Worm (Caenorhabditis elegans) whole organism, L2 larva: ENCODE data around the gene avr-15.

Experiments
- C34F6.9 ChIP-seq: fragments of 150-350 bp; optimal IDR thresholded peaks from 2 replicates; lab custom pipeline; 2014; ENCODE audit warnings: missing biosample characterization, missing genetic modification characterization
- F13H6.1 ChIP-seq: sonication (generic microtip); optimal IDR thresholded peaks from 2 replicates; lab custom pipeline; 2016; ENCODE audit warnings: missing genetic modification characterization, missing compliant biosample characterization
- R02D3.7 ChIP-seq: fragments of 150-350 bp; optimal IDR thresholded peaks from 2 replicates; lab custom pipeline; 2014; ENCODE audit warnings: missing biosample characterization, missing genetic modification characterization
- Y55F3AM.14 ChIP-seq: fragments of 200-800 bp; sonication (Bioruptor generic); optimal IDR thresholded peaks from 2 replicates; lab custom pipeline; 2018; ENCODE audit warnings: mild to moderate bottlenecking, missing genetic modification characterization, missing compliant biosample characterization
- ceh-82 ChIP-seq: fragments of 150-350 bp; optimal IDR thresholded peaks from 2 replicates; lab custom pipeline; 2014; ENCODE audit warnings: missing biosample characterization, missing genetic modification characterization
- elt-3 ChIP-seq: sonication (generic microtip); optimal IDR thresholded peaks from 2 replicates; lab custom pipeline; 2017; ENCODE audit warnings: missing biosample characterization, missing genetic modification characterization
- fos-1 ChIP-seq: fragments of 150-350 bp; optimal IDR thresholded peaks from 2 replicates; lab custom pipeline; 2014; ENCODE audit warnings: missing biosample characterization, missing genetic modification characterization
- lin-13 ChIP-seq: fragments of 150-350 bp; optimal IDR thresholded peaks from 2 replicates; lab custom pipeline; 2014; ENCODE audit warnings: missing biosample characterization, missing genetic modification reagents, missing genetic modification characterization
- lin-39 ChIP-seq: fragments of 150-350 bp; optimal IDR thresholded peaks from 2 replicates; lab custom pipeline; 2014; ENCODE audit warnings: missing biosample characterization, missing genetic modification reagents, missing genetic modification characterization
- lsy-2 ChIP-seq, 2 experiments: fragments of 150-350 bp in 1 of 2; sonication (generic microtip) in 1 of 2; optimal IDR thresholded peaks; 2 replicates each; lab custom pipeline; 2014 to 2017; ENCODE audit warnings: missing biosample characterization in 2 of 2, missing genetic modification characterization in 2 of 2
- mab-5 ChIP-seq: fragments of 150-350 bp; optimal IDR thresholded peaks from 2 replicates; lab custom pipeline; 2014; ENCODE audit warnings: missing biosample characterization, missing genetic modification characterization
- mdl-1 ChIP-seq, 2 experiments: fragments of 150-350 bp in 1 of 2; sonication (generic microtip) in 1 of 2; optimal IDR thresholded peaks; 2 replicates each; lab custom pipeline; 2017; ENCODE audit warnings: missing biosample characterization in 2 of 2, missing genetic modification characterization in 2 of 2
- nhr-11 ChIP-seq: fragments of 150-350 bp; optimal IDR thresholded peaks from 2 replicates; lab custom pipeline; 2014; ENCODE audit warnings: missing biosample characterization, missing genetic modification characterization
- nhr-129 ChIP-seq: fragments of 150-350 bp; optimal IDR thresholded peaks from 2 replicates; lab custom pipeline; 2014; ENCODE audit warnings: missing biosample characterization, missing genetic modification characterization
- nhr-21 ChIP-seq: fragments of 150-350 bp; optimal IDR thresholded peaks from 2 replicates; lab custom pipeline; 2014; ENCODE audit warnings: missing biosample characterization, missing genetic modification characterization
- nhr-23 ChIP-seq: fragments of 150-350 bp; optimal IDR thresholded peaks from 2 replicates; lab custom pipeline; 2014; ENCODE audit warnings: missing biosample characterization, missing genetic modification reagents, missing genetic modification characterization
- nhr-25 ChIP-seq: fragments of 150-350 bp; sonication (generic microtip); optimal IDR thresholded peaks from 3 replicates; lab custom pipeline; 2014; ENCODE audit warnings: missing biosample characterization, missing genetic modification characterization
- nhr-6 ChIP-seq: fragments of 150-350 bp; optimal IDR thresholded peaks from 2 replicates; lab custom pipeline; 2014; ENCODE audit warnings: missing biosample characterization, missing genetic modification characterization
- nhr-77 ChIP-seq: fragments of 150-350 bp; optimal IDR thresholded peaks from 2 replicates; lab custom pipeline; 2014; ENCODE audit warnings: missing biosample characterization, missing genetic modification characterization
- peb-1 ChIP-seq: fragments of 150-350 bp; optimal IDR thresholded peaks from 2 replicates; lab custom pipeline; 2014; ENCODE audit warnings: missing biosample characterization, missing genetic modification characterization
- sem-4 ChIP-seq: fragments of 150-350 bp; optimal IDR thresholded peaks from 2 replicates; lab custom pipeline; 2014; ENCODE audit warnings: missing biosample characterization, missing genetic modification reagents, missing genetic modification characterization
- skn-1 ChIP-seq: sonication (generic microtip); optimal IDR thresholded peaks from 2 replicates; lab custom pipeline; 2017; ENCODE audit warnings: missing biosample characterization, missing genetic modification characterization
- unc-39 ChIP-seq: fragments of 150-350 bp; optimal IDR thresholded peaks from 2 replicates; lab custom pipeline; 2014; ENCODE audit warnings: missing biosample characterization, missing genetic modification characterization
- unc-55 ChIP-seq: fragments of 150-350 bp; sonication (generic microtip); optimal IDR thresholded peaks from 3 replicates; lab custom pipeline; 2014; ENCODE audit warnings: missing biosample characterization, missing genetic modification reagents, missing genetic modification characterization
- zag-1 ChIP-seq: fragments of 150-350 bp; optimal IDR thresholded peaks from 2 replicates; lab custom pipeline; 2014; ENCODE audit warnings: missing biosample characterization, missing genetic modification characterization
- ztf-1 ChIP-seq: fragments of 200-800 bp; sonication (Bioruptor generic); conservative IDR thresholded peaks from 2 replicates; pipeline ENCODE4 v1.3.6; 2022; ENCODE audit warnings: missing genetic modification characterization, missing compliant biosample characterization
- ztf-11 ChIP-seq: sonication (generic microtip); optimal IDR thresholded peaks from 2 replicates; lab custom pipeline; 2017; ENCODE audit warnings: missing biosample characterization, missing genetic modification characterization

The avr-15 gene

DNA sequence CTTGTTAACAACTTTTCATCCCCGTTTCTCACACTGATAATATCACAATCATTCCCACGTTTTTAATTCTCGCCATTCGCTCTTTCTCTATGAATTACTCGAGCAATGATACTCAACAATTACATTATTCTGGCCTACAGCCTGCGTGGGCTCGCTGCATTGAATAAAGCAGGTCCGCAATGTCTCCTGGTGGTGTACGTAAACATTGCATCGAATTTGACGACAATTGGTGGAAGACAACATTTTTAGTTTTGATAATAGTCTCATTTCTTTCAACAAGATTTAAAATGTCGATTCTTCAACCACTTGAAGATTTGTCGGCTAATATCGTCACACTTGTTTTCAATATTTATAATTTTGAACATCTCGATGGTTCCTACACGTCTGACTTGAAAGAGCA lies 52.2 kb downstream of the avr-15 start, which contains the start of gene bath-39:
Gene bath-39, plus strand, starts transcription at position 137 of the 400 bp plus-strand sequence.
- no peak for TF ChIP-seq nhr-25 (tag; lab: Kevin White, UChicago)
- TF ChIP-seq lsy-2 (tag; optimal IDR thresholded peaks at IDR 0.05; lab: Kevin White, UChicago), result peak in 1 of 2 experiments; percentile 33
- TF ChIP-seq lin-13 (GFP tag; lab: Kevin White, UChicago), result no peak
- peak; percentile 52 for TF ChIP-seq C34F6.9
- peak; percentile 50 for TF ChIP-seq nhr-129 (tag; lab: Kevin White, UChicago)
- no peak for TF ChIP-seq unc-39
- peak; percentile 37 for TF ChIP-seq unc-55 (GFP tag; lab: Kevin White, UChicago)
- TF ChIP-seq ztf-11, result no peak
- no peak for TF ChIP-seq mab-5

DNA sequence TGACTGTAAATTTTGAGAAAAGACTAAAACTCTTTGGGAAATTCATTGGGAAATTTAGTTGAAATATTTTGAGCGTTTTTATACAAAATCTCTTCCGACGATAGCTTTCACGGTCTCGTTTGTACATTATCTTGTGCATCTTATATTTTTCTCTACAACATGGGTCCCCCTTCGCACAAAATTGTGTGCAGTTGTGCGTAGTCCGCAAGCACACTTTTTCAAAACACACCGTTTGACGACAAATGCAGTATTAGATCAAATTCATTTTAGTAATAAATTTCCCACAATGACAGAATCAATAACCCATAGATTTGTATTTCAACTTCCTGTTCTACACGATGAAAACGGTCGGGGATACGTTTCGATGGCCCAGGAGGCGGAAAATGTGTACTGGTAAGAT lies 53.7 kb downstream of the avr-15 start, which contains the start of gene F25H9.2:
Gene F25H9.2, plus strand, starts transcription at position 226 of the 400 bp plus-strand sequence.
- TF ChIP-seq C34F6.9 (peak; percentile 43), mab-5 (peak; percentile 0), elt-3 (no peak)

DNA sequence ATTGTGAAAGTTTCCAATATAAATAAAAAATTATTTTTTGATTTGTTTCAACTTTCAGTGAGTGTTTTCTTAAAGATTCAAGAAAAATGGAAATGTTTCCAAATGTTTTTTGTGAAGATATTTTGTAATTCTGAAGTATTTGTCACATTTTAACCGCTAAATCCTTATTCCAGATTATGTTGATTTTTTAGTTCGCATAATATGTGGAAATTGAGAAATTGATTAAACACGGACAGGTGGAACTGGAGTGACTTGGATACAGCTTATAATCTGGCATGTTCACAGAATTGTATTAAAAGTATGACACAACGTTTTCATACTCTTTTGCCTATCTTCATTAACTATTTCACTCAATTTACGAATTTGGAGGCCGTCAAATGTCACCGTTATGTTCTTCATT lies 56.1 kb downstream of the avr-15 start, which contains the start of gene lurp-3:
Gene lurp-3, plus strand, starts transcription at position 301 of the 400 bp plus-strand sequence.
- TF ChIP-seq peb-1 (tag; lab: Kevin White, UChicago) (no peak), ceh-82 (no peak), nhr-11 (no peak), nhr-21 (no peak), C34F6.9 (no peak), sem-4 (tag; lab: Kevin White, UChicago) (no peak), elt-3 (no peak), nhr-25 (tag; lab: Kevin White, UChicago) (no peak), ztf-1 (GFP tag; lab: Robert Waterston, UW) (no peak), nhr-6 (tag; lab: Kevin White, UChicago) (no peak), R02D3.7 (no peak), nhr-77 (tag; lab: Kevin White, UChicago) (no peak)

DNA sequence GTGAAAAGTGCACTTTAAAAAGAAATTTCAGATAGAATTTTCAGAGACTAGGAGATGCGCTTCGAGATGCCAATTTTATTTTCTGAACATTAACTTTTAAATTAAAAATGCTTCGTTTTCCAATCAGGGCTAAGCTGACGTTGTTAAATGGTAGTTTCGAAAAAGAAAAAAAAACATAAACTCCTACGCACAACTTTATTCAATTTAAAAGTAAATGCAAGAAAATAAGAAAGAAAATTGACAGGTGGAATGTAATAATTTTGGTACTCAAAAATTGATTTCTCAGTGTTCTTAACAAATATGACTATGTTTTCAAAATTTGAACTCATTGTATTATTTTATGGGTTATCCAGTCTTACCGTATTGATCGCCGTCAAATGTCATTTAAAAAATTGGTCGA lies 58.2 kb downstream of the avr-15 start, which contains the start of gene lurp-2:
Gene lurp-2, plus strand, starts transcription at position 301 of the 400 bp plus-strand sequence.
- TF ChIP-seq nhr-6 (tag; lab: Kevin White, UChicago), result no peak
- no peak for TF ChIP-seq lin-39 (tag; lab: Kevin White, UChicago)
- TF ChIP-seq zag-1 (tag; lab: Kevin White, UChicago), result no peak
- no peak for TF ChIP-seq nhr-11
- TF ChIP-seq Y55F3AM.14 (GFP tag; lab: Kevin White, UChicago), result no peak
- no peak for TF ChIP-seq skn-1 (tag; lab: Kevin White, UChicago)
- no peak for TF ChIP-seq fos-1 (tag; lab: Kevin White, UChicago)
- TF ChIP-seq unc-55 (GFP tag; lab: Kevin White, UChicago), result no peak
- no peak for TF ChIP-seq F13H6.1 (tag; lab: Kevin White, UChicago)
- no peak for TF ChIP-seq nhr-23 (tag; lab: Kevin White, UChicago)
- TF ChIP-seq mdl-1 (tag; optimal IDR thresholded peaks at IDR 0.05; lab: Kevin White, UChicago), result no peak
- TF ChIP-seq nhr-25 (tag; lab: Kevin White, UChicago), result no peak
